Worm (Caenorhabditis elegans) whole organism, dauer: ENCODE measurements around the gene str-9.
"Not testable (repeated sequence)": the region's sequence is repeated elsewhere in the genome, so short reads cannot be mapped to it uniquely, and the experiment has no call there.

Source experiments
- unc-62 ChIP-seq: sonication (generic microtip); optimal IDR thresholded peaks from 2 replicates; lab custom pipeline; 2017; ENCODE audit warnings: missing biosample characterization, missing genetic modification reagents, missing genetic modification characterization

Gene str-9

DNA sequence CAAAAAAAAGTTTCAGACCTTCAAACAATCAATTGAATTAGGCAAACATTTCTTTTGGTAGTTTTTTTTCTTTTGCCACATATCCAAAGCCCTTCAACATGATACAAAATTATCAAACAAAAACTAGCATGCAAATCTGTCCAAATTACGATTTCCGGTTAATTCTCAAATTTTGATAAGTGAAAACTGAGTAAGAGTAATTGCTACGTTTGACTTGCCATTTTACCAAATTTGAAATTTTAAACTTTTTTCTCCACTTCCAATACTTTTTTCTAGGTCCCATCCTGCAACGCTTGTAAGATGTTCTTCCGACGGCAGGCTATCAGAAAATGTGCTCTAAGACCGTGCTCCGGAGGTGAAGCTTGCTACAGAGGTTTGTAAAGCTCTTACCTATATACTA is 37.5 kb downstream of the str-9 start, which contains the start of gene nhr-223:
TSS of gene nhr-223 (plus strand) at position 301 of the 400 bp plus-strand sequence.
- no peak for TF ChIP-seq unc-62

DNA sequence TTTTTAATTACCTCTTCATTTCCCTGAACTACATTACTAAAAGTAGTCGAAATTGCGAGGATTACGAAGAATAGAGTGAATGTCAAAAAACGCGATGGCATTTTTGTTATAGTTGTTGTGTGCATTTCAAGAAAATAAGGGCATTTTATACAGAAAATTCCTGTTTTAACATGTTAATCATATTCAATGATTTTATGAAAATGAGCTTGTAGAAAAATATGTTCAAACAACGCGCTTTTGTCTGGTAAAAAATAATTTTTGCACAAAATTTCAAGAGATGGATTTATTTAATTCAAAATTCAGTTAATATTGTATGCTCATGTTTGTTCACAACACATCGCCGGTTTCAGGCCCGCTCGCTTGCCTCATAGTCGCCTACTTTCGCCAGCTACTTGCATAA is 39.6 kb downstream of the str-9 start, which contains the start of gene T26E4.10:
TSS of gene T26E4.10 (minus strand) at position 101 of the 400 bp plus-strand sequence.
- no peak for TF ChIP-seq unc-62

DNA sequence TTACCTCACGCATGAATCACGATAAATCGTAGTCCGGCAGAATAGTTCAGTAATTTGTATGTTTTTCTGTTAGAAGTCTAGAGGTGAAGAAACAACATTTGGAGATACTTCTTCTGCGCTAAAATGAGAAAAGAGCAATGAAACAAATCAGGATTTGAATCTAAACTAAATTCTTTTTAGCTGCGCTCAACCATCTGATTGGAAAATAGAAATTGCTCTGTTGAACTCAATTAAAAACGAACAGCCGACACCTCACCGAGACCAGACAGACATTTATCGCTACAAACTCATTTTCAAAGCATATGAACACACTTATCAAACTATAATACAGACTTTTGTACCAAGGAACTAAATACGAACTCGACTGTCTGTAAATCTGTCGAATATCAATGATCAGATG is 44.1 kb downstream of the str-9 start, which contains the start of gene T26E4.9:
TSS of gene T26E4.9 (minus strand) at position 101 of the 400 bp plus-strand sequence.
- TF ChIP-seq unc-62, result not testable (repeated sequence)

DNA sequence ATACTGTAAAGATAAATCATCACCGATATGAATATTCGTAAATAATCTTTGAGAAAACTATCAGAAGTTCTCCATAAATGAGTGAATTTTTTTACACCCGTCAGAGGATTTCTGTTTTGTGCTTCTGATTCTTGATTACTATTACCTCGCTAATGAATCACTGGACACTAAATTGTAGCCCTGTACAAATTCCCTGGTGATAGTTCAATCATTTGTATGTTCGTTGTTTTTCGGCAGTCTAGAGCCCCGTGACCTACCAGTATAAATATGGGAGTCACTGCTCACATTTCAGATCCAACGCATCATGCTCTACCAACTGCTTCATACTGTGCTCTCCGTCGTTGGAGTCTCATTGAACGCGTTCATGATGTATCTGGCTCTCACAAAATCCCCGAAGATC is 44.5 kb downstream of the str-9 start, which contains the start of gene srd-27:
TSS of gene srd-27 (plus strand) at position 301 of the 400 bp plus-strand sequence.
- TF ChIP-seq unc-62, result not testable (repeated sequence)

DNA sequence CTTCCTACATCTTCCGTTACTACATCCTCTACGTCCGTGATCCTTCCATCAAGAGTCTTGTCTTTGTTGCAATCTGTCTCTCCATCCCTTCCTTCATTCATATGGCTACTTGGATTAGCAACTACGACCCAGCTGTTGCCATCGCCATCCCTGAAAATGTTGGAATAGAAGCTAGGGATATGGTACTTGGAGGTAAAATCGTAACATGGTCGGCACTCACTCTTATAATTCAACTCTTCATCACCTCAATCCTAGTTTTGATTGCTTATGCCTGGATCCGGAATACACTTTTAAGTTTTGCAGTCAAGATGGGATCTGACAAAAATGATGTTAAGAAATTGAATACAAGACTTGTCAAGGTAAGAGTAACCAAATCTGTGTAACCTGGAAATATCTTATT is 45.2 kb downstream of the str-9 start, which contains the start of gene T26E4.18:
TSS of gene T26E4.18 (minus strand) at position 101 of the 400 bp plus-strand sequence.
- not testable (repeated sequence) for TF ChIP-seq unc-62

DNA sequence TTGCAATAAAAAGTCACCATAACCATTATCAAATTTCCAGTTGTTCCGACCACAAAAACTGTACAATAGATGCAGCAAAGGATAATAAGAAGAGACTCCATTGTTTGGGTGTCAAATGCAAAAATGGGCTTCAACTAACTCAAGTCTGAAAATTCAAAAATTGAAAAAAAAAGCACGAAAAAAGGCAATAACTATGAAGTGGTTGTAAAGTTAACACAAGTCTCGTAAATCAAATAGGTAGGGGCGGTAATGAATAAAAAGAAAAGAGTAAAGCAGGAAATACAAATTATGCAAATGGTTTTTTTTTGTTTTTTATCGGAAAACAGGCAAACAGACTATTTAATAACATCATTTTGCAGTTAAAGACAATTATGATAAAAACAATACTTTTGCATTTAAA is 48.9 kb downstream of the str-9 start, which contains the start of gene srsx-38:
TSS of gene srsx-38 (minus strand) at position 101 of the 400 bp plus-strand sequence.
- TF ChIP-seq unc-62, result not testable (repeated sequence)

DNA sequence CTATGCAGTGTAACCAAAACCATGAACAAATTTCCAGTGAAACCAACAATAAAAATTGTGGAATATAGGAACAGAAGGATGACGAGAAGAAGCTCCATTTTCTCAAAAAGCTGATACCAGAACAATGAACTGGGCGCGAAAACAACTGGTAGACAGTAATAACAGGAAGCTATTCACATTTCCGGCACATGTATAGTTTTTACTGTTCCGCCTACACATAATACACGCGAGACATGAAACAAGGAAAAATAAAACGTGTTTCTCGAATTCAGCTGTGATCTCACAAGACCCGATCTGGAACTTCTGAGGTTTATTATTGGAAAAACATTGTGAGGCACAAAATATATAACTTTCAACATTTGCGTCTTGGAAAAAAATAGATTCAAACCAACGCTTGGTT is 51.0 kb downstream of the str-9 start, which contains the start of gene srsx-36:
TSS of gene srsx-36 (minus strand) at position 101 of the 400 bp plus-strand sequence.
- TF ChIP-seq unc-62, result no peak
